Worm (Caenorhabditis elegans) whole organism, dauer: ENCODE measurements around the gene pbo-6.

Source experiments
- unc-62 ChIP-seq: sonication (generic microtip); optimal IDR thresholded peaks from 2 replicates; lab custom pipeline; 2017; ENCODE audit warnings: missing biosample characterization, missing genetic modification reagents, missing genetic modification characterization

The pbo-6 gene

ce11 chrX:17464801-17465200 is 36.0 kb downstream of the pbo-6 start, which contains the start of gene slc-17.1:
Gene slc-17.1 (minus strand): TSS chrX:17464901.
- no peak for TF ChIP-seq unc-62 (GFP tag; lab: Kevin White, UChicago)

- no peak for TF ChIP-seq unc-62 (GFP tag; lab: Kevin White, UChicago)
These were observed 37.8 kb downstream of the pbo-6 start, which contains the start of gene ZK54.3 for ce11 chrX:17466615-17467014. Gene ZK54.3 (minus strand): TSS chrX:17467005.

- TF ChIP-seq unc-62 (GFP tag; lab: Kevin White, UChicago), result no peak
These were observed 39.6 kb downstream of the pbo-6 start for ce11 chrX:17468483-17468882.

ce11 chrX:17471703-17472102 is 42.9 kb downstream of the pbo-6 start:
- no peak for TF ChIP-seq unc-62 (GFP tag; lab: Kevin White, UChicago)

ce11 chrX:17472917-17473316 is 44.1 kb downstream of the pbo-6 start:
- no peak for TF ChIP-seq unc-62 (GFP tag; lab: Kevin White, UChicago)

- TF ChIP-seq unc-62 (GFP tag; lab: Kevin White, UChicago), result no peak
These were observed 45.8 kb downstream of the pbo-6 start, which contains the start of gene tps-1 for ce11 chrX:17474521-17475170. Gene tps-1 (minus strand): TSS chrX:17474534.

- TF ChIP-seq unc-62 (GFP tag; lab: Kevin White, UChicago), result no peak
These were observed 47.1 kb downstream of the pbo-6 start for ce11 chrX:17475974-17476373.

ce11 chrX:17478677-17479076 is 49.8 kb downstream of the pbo-6 start:
- TF ChIP-seq unc-62 (GFP tag; lab: Kevin White, UChicago), result no peak

- peak; percentile 6 for TF ChIP-seq unc-62 (GFP tag; lab: Kevin White, UChicago)
These were observed 51.1 kb downstream of the pbo-6 start for ce11 chrX:17479694-17480574.

ce11 chrX:17481892-17482515 is 53.2 kb downstream of the pbo-6 start:
- no peak for TF ChIP-seq unc-62 (GFP tag; lab: Kevin White, UChicago)
